Worm (Caenorhabditis elegans): ENCODE measurements around the gene H14A12.3.

Gene H14A12.3

DNA sequence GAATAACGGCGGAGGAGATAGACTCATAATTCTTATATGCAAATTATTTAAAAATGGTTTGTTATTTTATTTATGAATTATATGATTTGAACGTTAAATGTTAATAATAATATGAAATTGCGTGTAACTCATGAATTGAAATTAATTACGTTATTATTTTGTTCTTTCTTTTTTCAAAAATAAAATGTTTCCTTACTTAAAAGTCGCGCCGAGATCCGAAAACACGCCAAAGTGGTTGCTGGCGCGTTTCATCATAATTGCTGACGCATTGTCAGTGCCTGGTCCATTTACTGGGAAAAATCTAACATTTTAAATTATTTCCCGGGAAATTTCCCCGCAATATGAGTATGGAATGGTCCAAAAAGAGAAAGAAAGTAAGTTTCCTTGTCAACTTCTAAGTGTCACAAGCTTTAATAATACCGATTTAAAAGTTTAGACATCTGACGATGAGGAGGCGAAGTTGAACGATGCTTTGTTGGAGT, 35.9 kb downstream of the H14A12.3 start, which contains the start of the genes C07H6.9 and sap-140:
TSS of gene C07H6.9 (minus strand) at position 51 of the 482 bp plus-strand sequence.
TSS of gene sap-140 (plus strand) at position 318 of the 482 bp plus-strand sequence.
- TF ChIP-seq unc-86 (tag; optimal IDR thresholded peaks at IDR 0.05), result peak; percentile 4
- TF ChIP-seq ama-1 (optimal IDR thresholded peaks at IDR 0.05), result no peak
- no peak for TF ChIP-seq ceh-24 (tag; optimal IDR thresholded peaks at IDR 0.05)
- no peak for TF ChIP-seq hlh-6 (tag; optimal IDR thresholded peaks at IDR 0.05)
- TF ChIP-seq eyg-1 (tag; optimal IDR thresholded peaks at IDR 0.05), result no peak
- no peak for TF ChIP-seq nhr-11 (tag; optimal IDR thresholded peaks at IDR 0.05)
- TF ChIP-seq ceh-48 (tag; optimal IDR thresholded peaks at IDR 0.05), result no peak
- peak; percentile 42 for TF ChIP-seq nfya-1 (tag; optimal IDR thresholded peaks at IDR 0.05)
- TF ChIP-seq pha-2 (tag; optimal IDR thresholded peaks at IDR 0.05), result no peak
- TF ChIP-seq unc-42 (tag; optimal IDR thresholded peaks at IDR 0.05), result peak; percentile 32
- TF ChIP-seq lim-6 (tag; optimal IDR thresholded peaks at IDR 0.05), result no peak
- peak; percentile 73 for TF ChIP-seq ceh-30 (tag; optimal IDR thresholded peaks at IDR 0.05)
- peak; percentile 14 for TF ChIP-seq ceh-2 (tag; optimal IDR thresholded peaks at IDR 0.05)
- peak; percentile 45 for TF ChIP-seq ceh-31 (tag; optimal IDR thresholded peaks at IDR 0.05)
- TF ChIP-seq ahr-1 (tag; optimal IDR thresholded peaks at IDR 0.05), result no peak
- peak; percentile 21 for TF ChIP-seq elt-2 (tag; optimal IDR thresholded peaks at IDR 0.05)
- TF ChIP-seq ref-2 (tag; optimal IDR thresholded peaks at IDR 0.05), result peak; percentile 40

DNA sequence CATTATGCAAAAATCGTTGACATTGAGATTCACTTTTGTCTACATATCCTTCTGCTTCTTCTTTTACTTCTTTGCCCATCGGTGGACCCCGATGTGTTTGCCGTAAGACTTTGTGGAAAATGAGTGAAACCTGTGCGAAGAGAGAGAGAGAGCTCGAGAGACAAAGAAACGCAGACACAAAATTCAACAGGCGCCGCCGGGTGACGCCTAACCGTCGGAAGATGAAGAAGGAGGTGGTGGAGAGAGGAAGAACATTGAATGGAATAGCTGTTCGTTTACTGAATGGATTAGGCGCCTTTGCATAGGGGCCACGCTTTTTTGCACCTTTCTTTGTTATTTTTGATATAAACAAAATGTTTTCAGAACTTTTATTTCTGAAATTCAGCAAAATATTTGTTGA, 43.4 kb downstream of the H14A12.3 start:
- no peak for TF ChIP-seq unc-86 (tag; optimal IDR thresholded peaks at IDR 0.05)
- TF ChIP-seq elt-4 (tag; optimal IDR thresholded peaks at IDR 0.05), result no peak
- no peak for TF ChIP-seq ets-4 (tag; optimal IDR thresholded peaks at IDR 0.05)
- no peak for TF ChIP-seq fax-1 (tag; optimal IDR thresholded peaks at IDR 0.05)
- TF ChIP-seq nhr-11 (tag; optimal IDR thresholded peaks at IDR 0.05), result no peak
- no peak for TF ChIP-seq pag-3 (tag; optimal IDR thresholded peaks at IDR 0.05; ENCODE audit: borderline replicate concordance)
- TF ChIP-seq sox-4 (tag; optimal IDR thresholded peaks at IDR 0.05), result no peak
- no peak for TF ChIP-seq lim-6 (tag; optimal IDR thresholded peaks at IDR 0.05)
- TF ChIP-seq rnt-1 (tag; optimal IDR thresholded peaks at IDR 0.05), result no peak
- TF ChIP-seq eyg-1 (tag; optimal IDR thresholded peaks at IDR 0.05), result no peak
- TF ChIP-seq mec-3 (tag; optimal IDR thresholded peaks at IDR 0.05; ENCODE audit: borderline replicate concordance), result no peak
- no peak for TF ChIP-seq zip-5 (tag; optimal IDR thresholded peaks at IDR 0.05)
- TF ChIP-seq pat-9 (tag; optimal IDR thresholded peaks at IDR 0.05), result no peak
- no peak for TF ChIP-seq pax-1 (tag; optimal IDR thresholded peaks at IDR 0.05)
- TF ChIP-seq pqm-1 (tag; optimal IDR thresholded peaks at IDR 0.05), result no peak
- TF ChIP-seq gmeb-2 (tag; optimal IDR thresholded peaks at IDR 0.05), result no peak
- TF ChIP-seq hlh-8 (tag; optimal IDR thresholded peaks at IDR 0.05), result no peak
- no peak for TF ChIP-seq ceh-19 (GFP tag; optimal IDR thresholded peaks at IDR 0.05)
- TF ChIP-seq tbx-7 (tag; optimal IDR thresholded peaks at IDR 0.05), result no peak

DNA sequence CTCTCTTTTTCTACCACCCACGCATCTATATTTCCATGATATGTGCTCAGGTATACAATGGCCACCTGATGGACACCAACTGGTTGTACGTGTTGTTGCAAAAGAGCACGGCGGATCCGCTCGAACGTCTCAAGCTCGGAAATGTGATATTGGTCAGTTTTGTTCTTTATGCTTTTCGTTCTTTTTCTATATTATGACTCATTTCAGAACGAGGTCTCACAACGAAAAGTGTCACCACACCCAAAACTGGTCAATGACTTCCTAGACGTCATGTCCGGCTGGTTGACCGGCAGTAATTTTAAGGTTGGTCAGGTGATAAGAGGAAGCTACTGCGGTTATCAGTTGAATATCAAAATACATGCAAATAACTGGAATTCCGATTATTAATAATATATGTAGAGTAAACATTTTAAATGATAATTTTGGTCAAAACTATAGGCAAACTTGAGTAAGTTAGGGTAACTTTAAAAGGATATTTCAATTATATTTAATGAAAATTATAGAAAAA, 44.6 kb downstream of the H14A12.3 start, which contains the start of gene cls-1:
TSS of gene cls-1 (plus strand) at position 51 of the 508 bp plus-strand sequence.
- TF ChIP-seq ceh-9 (tag; optimal IDR thresholded peaks at IDR 0.05) (no peak), nhr-232 (tag; optimal IDR thresholded peaks at IDR 0.05) (no peak), unc-86 (tag; optimal IDR thresholded peaks at IDR 0.05) (no peak), ztf-16 (tag; optimal IDR thresholded peaks at IDR 0.05) (no peak), npax-4 (tag; optimal IDR thresholded peaks at IDR 0.05) (no peak), syd-9 (tag; optimal IDR thresholded peaks at IDR 0.05) (no peak), elt-2 (tag; optimal IDR thresholded peaks at IDR 0.05) (no peak), ceh-6 (GFP tag; optimal IDR thresholded peaks at IDR 0.05) (no peak), unc-3 (GFP tag; conservative IDR thresholded peaks at IDR 0.05) (no peak), unc-3 (tag; optimal IDR thresholded peaks at IDR 0.05) (no peak), pqm-1 (tag; optimal IDR thresholded peaks at IDR 0.05) (no peak), unc-42 (tag; optimal IDR thresholded peaks at IDR 0.05) (no peak), hlh-13 (GFP tag; optimal IDR thresholded peaks at IDR 0.05) (no peak)

All from whole organism, late embryonic.